Worm (Caenorhabditis elegans) whole organism, L1 larva: ENCODE measurements around the gene W09G10.9.

Source experiments
- C04F5.9 ChIP-seq: sonication (generic microtip); optimal IDR thresholded peaks from 2 replicates; lab custom pipeline; 2016; ENCODE audit warnings: missing genetic modification characterization, missing compliant biosample characterization
- F16B12.6 ChIP-seq: fragments of 150-350 bp; optimal IDR thresholded peaks from 2 replicates; lab custom pipeline; 2014; ENCODE audit warnings: missing biosample characterization, missing genetic modification characterization
- aha-1 ChIP-seq: fragments of 150-350 bp; optimal IDR thresholded peaks from 2 replicates; lab custom pipeline; 2014; ENCODE audit warnings: missing biosample characterization, missing genetic modification characterization
- blmp-1 ChIP-seq: fragments of 150-350 bp; optimal IDR thresholded peaks from 2 replicates; lab custom pipeline; 2014; ENCODE audit warnings: missing biosample characterization, missing genetic modification characterization
- ceh-8 ChIP-seq: fragments of 200-800 bp; sonication (Bioruptor generic); optimal IDR thresholded peaks from 2 replicates; lab custom pipeline; 2018; ENCODE audit warnings: mild to moderate bottlenecking, missing genetic modification characterization, moderate library complexity, missing compliant biosample characterization
- ces-1 ChIP-seq: fragments of 150-350 bp; optimal IDR thresholded peaks from 2 replicates; lab custom pipeline; 2014; ENCODE audit warnings: missing biosample characterization, missing genetic modification reagents, missing genetic modification characterization
- dsc-1 ChIP-seq: sonication (generic microtip); optimal IDR thresholded peaks from 2 replicates; lab custom pipeline; 2016; ENCODE audit warnings: mild to moderate bottlenecking, missing genetic modification characterization, missing compliant biosample characterization
- efl-3 ChIP-seq: fragments of 200-800 bp; sonication (Bioruptor generic); optimal IDR thresholded peaks from 2 replicates; lab custom pipeline; 2018; ENCODE audit warnings: mild to moderate bottlenecking, missing genetic modification characterization, missing compliant biosample characterization
- egl-13 ChIP-seq: sonication (generic microtip); optimal IDR thresholded peaks from 2 replicates; lab custom pipeline; 2016; ENCODE audit warnings: missing genotype, missing genetic modification reagents, missing genetic modification characterization, missing compliant biosample characterization
- egl-27 ChIP-seq, 2 experiments: fragments of 150-350 bp in 1 of 2; sonication (generic microtip); optimal IDR thresholded peaks; 3 replicates each; lab custom pipeline; 2017 to 2018; ENCODE audit warnings: missing biosample characterization in 2 of 2, missing genetic modification characterization in 2 of 2, missing genetic modification reagents in 2 of 2
- elt-3 ChIP-seq, 6 experiments: fragments of 150-350 bp in 1 of 6; sonication (generic microtip); optimal IDR thresholded peaks; 2 replicates each; lab custom pipeline; 2017 to 2018; ENCODE audit warnings: missing biosample characterization in 6 of 6, missing genetic modification characterization in 6 of 6, inconsistent platforms in 1 of 6
- ets-5 ChIP-seq: fragments of 200-800 bp; sonication (Bioruptor generic); IDR thresholded peaks from 2 replicates; pipeline ENCODE4 v1.3.6; 2022; ENCODE audit warnings: missing genetic modification characterization, missing compliant biosample characterization
- fkh-4 ChIP-seq: sonication (generic microtip); optimal IDR thresholded peaks from 2 replicates; lab custom pipeline; 2016; ENCODE audit warnings: missing compliant biosample characterization, missing genetic modification characterization, borderline replicate concordance
- hlh-4 ChIP-seq: sonication (generic microtip); optimal IDR thresholded peaks from 2 replicates; lab custom pipeline; 2016; ENCODE audit warnings: mild to moderate bottlenecking, missing genetic modification characterization, missing compliant biosample characterization
- irx-1 ChIP-seq: sonication (generic microtip); optimal IDR thresholded peaks from 2 replicates; lab custom pipeline; 2016; ENCODE audit warnings: missing genetic modification characterization, missing compliant biosample characterization
- jun-1 ChIP-seq: fragments of 150-350 bp; optimal IDR thresholded peaks from 2 replicates; lab custom pipeline; 2014; ENCODE audit warnings: missing biosample characterization, missing genetic modification reagents, missing genetic modification characterization
- lin-14 ChIP-seq: fragments of 200-800 bp; sonication (Bioruptor generic); optimal IDR thresholded peaks from 2 replicates; lab custom pipeline; 2018; ENCODE audit warnings: mild to moderate bottlenecking, missing genetic modification characterization, moderate library complexity, missing compliant biosample characterization
- lin-35 ChIP-seq, 2 experiments: fragments of 150-350 bp; optimal IDR thresholded peaks; 2 replicates each; lab custom pipeline; 2014; ENCODE audit warnings: missing biosample characterization in 2 of 2, missing genetic modification characterization in 2 of 2, missing genetic modification reagents in 2 of 2
- lir-3 ChIP-seq: sonication (generic microtip); optimal IDR thresholded peaks from 2 replicates; lab custom pipeline; 2016; ENCODE audit warnings: mild to moderate bottlenecking, missing genetic modification characterization, moderate library complexity, missing compliant biosample characterization; ENCODE audit not compliant: poor library complexity
- lsy-2 ChIP-seq, 2 experiments: fragments of 150-350 bp; optimal IDR thresholded peaks; 2 replicates each; lab custom pipeline; 2014; ENCODE audit warnings: missing biosample characterization in 2 of 2, missing genetic modification characterization in 2 of 2
- mab-9 ChIP-seq: fragments of 200-800 bp; sonication (Bioruptor generic); IDR thresholded peaks from 2 replicates; pipeline ENCODE4 v1.3.6; 2022; ENCODE audit warnings: missing genetic modification reagents, missing genetic modification characterization, missing compliant biosample characterization
- mdl-1 ChIP-seq, 2 experiments: fragments of 150-350 bp; optimal IDR thresholded peaks; 2 replicates each; lab custom pipeline; 2014 to 2017; ENCODE audit warnings: missing biosample characterization in 2 of 2, missing genetic modification characterization in 2 of 2, inconsistent platforms in 1 of 2
- mef-2 ChIP-seq: fragments of 150-350 bp; optimal IDR thresholded peaks from 2 replicates; lab custom pipeline; 2014; ENCODE audit warnings: missing biosample characterization, missing genetic modification characterization
- nhr-12 ChIP-seq: sonication (generic microtip); optimal IDR thresholded peaks from 2 replicates; lab custom pipeline; 2017; ENCODE audit warnings: missing biosample characterization, missing genetic modification characterization
- nhr-20 ChIP-seq: sonication (generic microtip); optimal IDR thresholded peaks from 2 replicates; lab custom pipeline; 2016; ENCODE audit warnings: mild to moderate bottlenecking, missing genetic modification characterization, missing compliant biosample characterization
- nhr-237 ChIP-seq: fragments of 150-350 bp; optimal IDR thresholded peaks from 2 replicates; lab custom pipeline; 2014; ENCODE audit warnings: missing biosample characterization, missing genetic modification characterization
- nhr-28 ChIP-seq: fragments of 150-350 bp; optimal IDR thresholded peaks from 2 replicates; lab custom pipeline; 2014; ENCODE audit warnings: missing biosample characterization, missing genetic modification characterization
- nhr-47 ChIP-seq: sonication (generic microtip); optimal IDR thresholded peaks from 2 replicates; lab custom pipeline; 2016; ENCODE audit warnings: mild to moderate bottlenecking, missing genetic modification characterization, moderate library complexity, missing compliant biosample characterization
- nhr-71 ChIP-seq: sonication (generic microtip); optimal IDR thresholded peaks from 2 replicates; lab custom pipeline; 2016; ENCODE audit warnings: mild to moderate bottlenecking, missing genetic modification characterization, moderate library complexity, missing compliant biosample characterization
- nhr-77 ChIP-seq: fragments of 150-350 bp; optimal IDR thresholded peaks from 2 replicates; lab custom pipeline; 2014; ENCODE audit warnings: missing biosample characterization, missing genetic modification characterization
- nhr-84 ChIP-seq: sonication (generic microtip); optimal IDR thresholded peaks from 2 replicates; lab custom pipeline; 2017; ENCODE audit warnings: missing biosample characterization, missing genetic modification characterization
- nhr-85 ChIP-seq: sonication (generic microtip); peaks from one replicate; lab custom pipeline; 2016; ENCODE audit warnings: missing genetic modification characterization, inconsistent platforms, missing compliant biosample characterization
- nhr-90 ChIP-seq: sonication (generic microtip); optimal IDR thresholded peaks from 2 replicates; lab custom pipeline; 2016; ENCODE audit warnings: mild to moderate bottlenecking, missing genetic modification characterization, missing compliant biosample characterization; ENCODE audit not compliant: poor library complexity
- rnt-1 ChIP-seq: sonication (generic microtip); optimal IDR thresholded peaks from 2 replicates; lab custom pipeline; 2016; ENCODE audit warnings: mild to moderate bottlenecking, missing genetic modification characterization, moderate library complexity, missing compliant biosample characterization
- snpc-4 ChIP-seq: fragments of 150-350 bp; optimal IDR thresholded peaks from 2 replicates; lab custom pipeline; 2014; ENCODE audit warnings: missing biosample characterization, missing genetic modification characterization
- sox-4 ChIP-seq: sonication (generic microtip); optimal IDR thresholded peaks from 2 replicates; lab custom pipeline; 2016; ENCODE audit warnings: missing genetic modification characterization, missing compliant biosample characterization
- sptf-1 ChIP-seq: fragments of 150-350 bp; optimal IDR thresholded peaks from 2 replicates; lab custom pipeline; 2014; ENCODE audit warnings: missing biosample characterization, missing genetic modification characterization
- sup-37 ChIP-seq: fragments of 200-800 bp; sonication (Bioruptor generic); optimal IDR thresholded peaks from 2 replicates; lab custom pipeline; 2018; ENCODE audit warnings: mild to moderate bottlenecking, missing genetic modification characterization, missing compliant biosample characterization
- tbx-2 ChIP-seq: sonication (generic microtip); optimal IDR thresholded peaks from 2 replicates; lab custom pipeline; 2016; ENCODE audit warnings: missing genetic modification characterization, missing compliant biosample characterization
- tlp-1 ChIP-seq: fragments of 150-350 bp; optimal IDR thresholded peaks from 2 replicates; lab custom pipeline; 2014; ENCODE audit warnings: missing biosample characterization, missing genetic modification characterization
- unc-130 ChIP-seq: fragments of 150-350 bp; optimal IDR thresholded peaks from 2 replicates; lab custom pipeline; 2017; ENCODE audit warnings: missing biosample characterization, missing genetic modification characterization, inconsistent platforms
- unc-30 ChIP-seq: sonication (generic microtip); optimal IDR thresholded peaks from 2 replicates; lab custom pipeline; 2017; ENCODE audit warnings: missing biosample characterization, missing genetic modification characterization
- unc-86 ChIP-seq: sonication (generic microtip); optimal IDR thresholded peaks from 2 replicates; lab custom pipeline; 2016; ENCODE audit warnings: missing genetic modification characterization, missing compliant biosample characterization
- unc-98 ChIP-seq: fragments of 200-800 bp; sonication (Bioruptor generic); IDR thresholded peaks from 2 replicates; pipeline ENCODE4 v1.3.6; 2022; ENCODE audit warnings: missing genetic modification characterization, missing compliant biosample characterization
- xbp-1 ChIP-seq: sonication (generic microtip); optimal IDR thresholded peaks from 2 replicates; lab custom pipeline; 2016; ENCODE audit warnings: missing genetic modification characterization, missing compliant biosample characterization
- ztf-11 ChIP-seq, 2 experiments: sonication (generic microtip); optimal IDR thresholded peaks; 2 replicates each; lab custom pipeline; 2016 to 2017; ENCODE audit warnings: missing genetic modification characterization in 2 of 2, missing biosample characterization in 1 of 2, missing compliant biosample characterization in 1 of 2
- ztf-4 ChIP-seq: fragments of 150-350 bp; optimal IDR thresholded peaks from 2 replicates; lab custom pipeline; 2014; ENCODE audit warnings: missing biosample characterization, missing genetic modification characterization

W09G10.9 gene

DNA sequence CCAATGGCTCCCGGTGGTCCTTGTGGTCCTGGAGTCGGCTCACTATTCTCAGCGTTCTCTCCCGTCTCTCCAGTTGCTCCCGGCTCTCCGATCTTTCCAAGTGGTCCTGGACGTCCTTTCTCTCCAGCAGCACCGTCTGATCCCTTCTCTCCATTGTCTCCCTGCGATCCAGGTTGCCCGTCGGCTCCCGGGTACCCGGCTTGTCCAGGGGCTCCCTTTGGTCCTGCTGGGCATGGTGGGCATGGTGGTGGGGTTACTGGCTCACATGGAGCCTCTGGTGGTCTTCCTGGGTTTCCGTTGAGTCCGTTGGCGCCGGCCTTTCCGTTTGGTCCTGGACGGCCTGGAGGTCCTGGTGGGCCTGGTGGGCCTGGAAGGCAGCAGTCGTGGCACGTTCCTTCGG lies 21.2 kb upstream of the W09G10.9 start:
- TF ChIP-seq jun-1 (tag; lab: Kevin White, UChicago): no peak
- TF ChIP-seq unc-98: no peak
- peak; percentile 19 for TF ChIP-seq nhr-85

DNA sequence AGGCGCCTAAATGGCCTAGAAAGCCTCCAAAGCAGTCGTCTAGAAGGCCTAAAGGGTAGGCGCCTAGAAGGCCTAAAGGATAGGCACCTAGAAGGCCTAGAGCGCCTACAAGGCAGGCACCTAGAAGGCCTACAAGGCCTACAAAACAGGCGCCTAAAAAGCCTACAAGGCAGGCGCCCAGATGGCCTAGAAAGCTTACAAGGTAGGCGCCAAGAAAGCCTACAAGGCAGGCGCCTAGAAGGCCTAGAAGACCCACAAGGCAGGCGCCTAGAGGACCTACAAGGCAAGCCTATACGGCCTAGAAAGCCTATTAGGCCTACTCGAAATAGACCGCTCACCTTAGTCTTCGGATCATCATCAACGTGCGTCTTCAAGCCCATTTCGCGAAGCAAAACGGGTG lies 19.6 kb upstream of the W09G10.9 start:
- TF ChIP-seq hlh-4 (tag; lab: Kevin White, UChicago) (no peak), dsc-1 (tag; lab: Kevin White, UChicago) (no peak), xbp-1 (tag; lab: Kevin White, UChicago) (no peak), egl-13 (tag; lab: Kevin White, UChicago) (no peak), unc-130 (tag; lab: Kevin White, UChicago) (no peak), irx-1 (tag; lab: Kevin White, UChicago) (no peak), nhr-28 (tag; lab: Kevin White, UChicago) (no peak), sptf-1 (tag; lab: Kevin White, UChicago) (no peak), fkh-4 (tag; lab: Kevin White, UChicago) (no peak), nhr-20 (tag; lab: Kevin White, UChicago) (no peak), tlp-1 (no peak), nhr-237 (no peak), aha-1 (no peak), ceh-8 (GFP tag; lab: Kevin White, UChicago) (no peak), nhr-77 (no peak), F16B12.6 (tag; lab: Kevin White, UChicago) (no peak)
- TF ChIP-seq, all 84 proteins: peak for 0

DNA sequence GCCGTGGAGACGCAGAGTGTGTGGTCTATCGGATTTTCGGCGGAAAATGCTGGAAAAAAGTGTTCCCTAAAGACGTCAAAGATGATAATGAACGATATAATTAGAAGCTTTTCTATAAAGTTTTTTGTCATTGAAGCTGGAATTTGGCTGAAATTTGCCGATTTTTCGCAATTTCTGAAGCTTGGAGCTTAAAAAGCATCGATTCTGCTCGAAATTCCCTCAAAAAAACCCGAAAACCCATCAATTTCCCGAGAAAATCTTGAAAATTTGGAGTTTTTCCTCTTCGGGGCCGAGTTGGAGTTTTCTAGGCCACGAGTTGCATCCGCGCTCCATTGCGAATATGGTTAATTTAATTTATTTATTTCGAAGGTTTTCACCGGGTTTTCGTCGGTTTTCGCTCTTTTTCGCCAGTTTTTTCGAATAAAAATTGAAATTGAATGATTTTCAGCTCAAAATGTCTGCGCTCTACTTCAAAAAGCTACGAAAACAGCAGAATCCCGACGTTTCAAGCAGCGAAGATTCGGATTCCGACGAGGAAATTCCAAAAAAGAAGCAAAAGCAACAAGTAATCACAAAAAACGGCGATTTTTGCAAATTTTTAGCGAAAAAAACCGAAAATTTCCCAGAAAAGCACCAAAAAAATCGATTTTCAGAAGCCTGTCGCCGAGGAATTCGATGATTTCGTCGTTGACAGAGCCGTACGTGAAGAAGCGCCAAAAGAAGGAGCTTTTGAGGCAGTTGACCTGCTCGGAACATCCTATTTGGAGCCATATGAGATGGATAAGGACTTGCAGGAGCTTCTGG lies 18.9 kb upstream of the W09G10.9 start, which contains the start of the genes col-71 and Y49F6B.2:
Gene col-71, minus strand, starts transcription at position 51 of the 804 bp plus-strand sequence.
Gene Y49F6B.2, plus strand, starts transcription at position 449 of the 804 bp plus-strand sequence.
- peak; percentile 58 for TF ChIP-seq snpc-4 (tag; lab: Kevin White, UChicago)
- peak; percentile 80 for TF ChIP-seq C04F5.9 (tag; lab: Kevin White, UChicago)
- TF ChIP-seq lin-14: peak; percentile 89
- peak; percentile 92 for TF ChIP-seq irx-1 (tag; lab: Kevin White, UChicago)
- no peak for TF ChIP-seq egl-27 (tag; optimal IDR thresholded peaks at IDR 0.05; lab: Kevin White, UChicago)
- peak; percentile 31 for TF ChIP-seq jun-1 (tag; lab: Kevin White, UChicago)
- no peak for TF ChIP-seq sup-37 (GFP tag; lab: Kevin White, UChicago)
- peak; percentile 89 for TF ChIP-seq nhr-90
- peak; percentile 84 to 85 for TF ChIP-seq lsy-2 (tag; optimal IDR thresholded peaks at IDR 0.05; lab: Kevin White, UChicago)
- TF ChIP-seq nhr-47 (tag; lab: Kevin White, UChicago): peak; percentile 90
- peak; percentile 40 for TF ChIP-seq nhr-237
- TF ChIP-seq nhr-85: peak; percentile 91
- no peak for TF ChIP-seq efl-3 (GFP tag; lab: Kevin White, UChicago)
- TF ChIP-seq sox-4: peak; percentile 76
- TF ChIP-seq mdl-1 (tag; optimal IDR thresholded peaks at IDR 0.05; lab: Kevin White, UChicago): peak in 1 of 2 experiments; percentile 53
- TF ChIP-seq tlp-1: no peak
- peak; percentile 75 for TF ChIP-seq unc-86 (tag; lab: Kevin White, UChicago)
- TF ChIP-seq ztf-11 (tag; optimal IDR thresholded peaks at IDR 0.05; lab: Kevin White, UChicago): peak in 1 of 2 experiments; percentile 90
- no peak for TF ChIP-seq ets-5
- peak; percentile 71 to 74 for TF ChIP-seq lin-35 (GFP tag; optimal IDR thresholded peaks at IDR 0.05; lab: Kevin White, UChicago)
- TF ChIP-seq nhr-71: peak; percentile 87
- TF ChIP-seq nhr-20 (tag; lab: Kevin White, UChicago): peak; percentile 76
- peak; percentile 98 for TF ChIP-seq rnt-1 (tag; lab: Kevin White, UChicago)
- peak; percentile 57 for TF ChIP-seq blmp-1 (tag; lab: Kevin White, UChicago)
- TF ChIP-seq elt-3 (tag; optimal IDR thresholded peaks at IDR 0.05; lab: Kevin White, UChicago): peak in 2 of 6 experiments; percentile 21 to 40
- no peak for TF ChIP-seq ztf-4 (tag; lab: Kevin White, UChicago)
- peak; percentile 96 for TF ChIP-seq ceh-8 (GFP tag; lab: Kevin White, UChicago)
- TF ChIP-seq aha-1: no peak
- peak; percentile 95 for TF ChIP-seq lir-3 (tag; lab: Kevin White, UChicago)
- peak; percentile 86 for TF ChIP-seq mab-9 (GFP tag; lab: Robert Waterston, UW)
- no peak for TF ChIP-seq nhr-84
- peak; percentile 89 for TF ChIP-seq tbx-2 (tag; lab: Kevin White, UChicago)
- no peak for TF ChIP-seq sptf-1 (tag; lab: Kevin White, UChicago)
- TF ChIP-seq nhr-12: no peak
- TF ChIP-seq unc-30 (tag; lab: Kevin White, UChicago): no peak
- peak; percentile 85 for TF ChIP-seq ces-1 (GFP tag; lab: Kevin White, UChicago)
- TF ChIP-seq mef-2 (tag; lab: Kevin White, UChicago): no peak
